Worm (Caenorhabditis elegans) whole organism, mixed stage, embryonic: ENCODE results near the gene clec-61.

Source experiments
- blmp-1 ChIP-seq: fragments of 150-350 bp; optimal IDR thresholded peaks from 2 replicates; lab custom pipeline; 2014; ENCODE audit warnings: missing biosample characterization, missing genetic modification characterization
- cnd-1 ChIP-seq: fragments of 200-800 bp; sonication (Bioruptor generic); optimal IDR thresholded peaks from 2 replicates; lab custom pipeline; 2018; ENCODE audit warnings: mild to moderate bottlenecking, missing genetic modification characterization, missing compliant biosample characterization
- drap-1 ChIP-seq: fragments of 200-800 bp; sonication (Bioruptor generic); optimal IDR thresholded peaks from 3 replicates; lab custom pipeline; 2018; ENCODE audit warnings: mild to moderate bottlenecking, missing genetic modification characterization, missing compliant biosample characterization
- lin-32 ChIP-seq: fragments of 200-800 bp; sonication (Bioruptor generic); optimal IDR thresholded peaks from 2 replicates; lab custom pipeline; 2018; ENCODE audit warnings: mild to moderate bottlenecking, missing genetic modification characterization, missing compliant biosample characterization
- lsy-2 ChIP-seq: fragments of 150-350 bp; optimal IDR thresholded peaks from 2 replicates; lab custom pipeline; 2014; ENCODE audit warnings: missing biosample characterization, missing genetic modification characterization
- mep-1 ChIP-seq: fragments of 150-350 bp; optimal IDR thresholded peaks from 2 replicates; lab custom pipeline; 2017; ENCODE audit warnings: missing biosample characterization, missing genetic modification reagents, missing genetic modification characterization, inconsistent platforms
- nhr-2 ChIP-seq: fragments of 150-350 bp; optimal IDR thresholded peaks from 2 replicates; lab custom pipeline; 2014; ENCODE audit warnings: missing biosample characterization, missing genetic modification characterization
- unc-62 ChIP-seq: fragments of 150-350 bp; optimal IDR thresholded peaks from 2 replicates; lab custom pipeline; 2014; ENCODE audit warnings: missing biosample characterization, missing genetic modification reagents, missing genetic modification characterization
- zip-8 ChIP-seq: fragments of 150-350 bp; optimal IDR thresholded peaks from 2 replicates; lab custom pipeline; 2014; ENCODE audit warnings: missing biosample characterization, missing genetic modification characterization

- no peak for TF ChIP-seq unc-62
- TF ChIP-seq mep-1, result no peak
- TF ChIP-seq zip-8 (tag; lab: Kevin White, UChicago), result no peak
- no peak for TF ChIP-seq lin-32 (GFP tag; lab: Kevin White, UChicago)
- TF ChIP-seq cnd-1, result no peak
- no peak for TF ChIP-seq nhr-2
- TF ChIP-seq blmp-1 (tag; lab: Kevin White, UChicago), result no peak
- no peak for TF ChIP-seq lsy-2 (tag; lab: Kevin White, UChicago)
- TF ChIP-seq drap-1 (GFP tag; lab: Kevin White, UChicago), result no peak
Observed at ce11 chrII:10446814-10447213, 43.5 kb downstream of the clec-61 start.
